Worm (Caenorhabditis elegans) whole organism, midembryonic: ENCODE results near the gene ptr-25.

Experiments used
- T22C8.4 ChIP-seq: fragments of 200-800 bp; sonication (Bioruptor generic); IDR thresholded peaks from 2 replicates; pipeline ENCODE4 v1.3.6; 2022; ENCODE audit warnings: missing genetic modification characterization, missing compliant biosample characterization
- cog-1 ChIP-seq: sonication (generic microtip); optimal IDR thresholded peaks from 2 replicates; lab custom pipeline; 2016; ENCODE audit warnings: missing genetic modification characterization, missing compliant biosample characterization
- flt-1 ChIP-seq: fragments of 200-800 bp; sonication (Bioruptor generic); IDR thresholded peaks from 2 replicates; pipeline ENCODE4 v1.3.6; 2022; ENCODE audit warnings: missing genetic modification characterization, missing compliant biosample characterization
- klf-2 ChIP-seq: fragments of 200-800 bp; sonication (Bioruptor generic); conservative IDR thresholded peaks from 2 replicates; pipeline ENCODE4 v1.3.6; 2022; ENCODE audit warnings: missing genetic modification reagents, missing genetic modification characterization, missing compliant biosample characterization
- med-1 ChIP-seq: sonication (generic microtip); optimal IDR thresholded peaks from 2 replicates; lab custom pipeline; 2017; ENCODE audit warnings: missing genetic modification characterization, mild to moderate bottlenecking, missing compliant biosample characterization, antibody characterized with exemption, missing genetic modification reagents; ENCODE audit not compliant: insufficient read depth
- ref-1 ChIP-seq: fragments of 200-800 bp; sonication (Bioruptor generic); conservative IDR thresholded peaks from 2 replicates; pipeline ENCODE4 v1.3.6; 2022; ENCODE audit warnings: missing genetic modification reagents, missing genetic modification characterization, missing compliant biosample characterization
- tab-1 ChIP-seq: fragments of 200-800 bp; sonication (Bioruptor generic); IDR thresholded peaks from 2 replicates; pipeline ENCODE4 v1.3.6; 2022; ENCODE audit warnings: missing genetic modification characterization, missing compliant biosample characterization
- ztf-23 ChIP-seq: fragments of 200-800 bp; sonication (Bioruptor generic); IDR thresholded peaks from 2 replicates; pipeline ENCODE4 v1.3.6; 2022; ENCODE audit warnings: missing genetic modification reagents, missing genetic modification characterization, missing compliant biosample characterization
- ztf-29 ChIP-seq: fragments of 200-800 bp; sonication (Bioruptor generic); IDR thresholded peaks from 2 replicates; pipeline ENCODE4 v1.3.6; 2022; ENCODE audit warnings: missing genetic modification reagents, missing genetic modification characterization, missing compliant biosample characterization

The ptr-25 gene

DNA sequence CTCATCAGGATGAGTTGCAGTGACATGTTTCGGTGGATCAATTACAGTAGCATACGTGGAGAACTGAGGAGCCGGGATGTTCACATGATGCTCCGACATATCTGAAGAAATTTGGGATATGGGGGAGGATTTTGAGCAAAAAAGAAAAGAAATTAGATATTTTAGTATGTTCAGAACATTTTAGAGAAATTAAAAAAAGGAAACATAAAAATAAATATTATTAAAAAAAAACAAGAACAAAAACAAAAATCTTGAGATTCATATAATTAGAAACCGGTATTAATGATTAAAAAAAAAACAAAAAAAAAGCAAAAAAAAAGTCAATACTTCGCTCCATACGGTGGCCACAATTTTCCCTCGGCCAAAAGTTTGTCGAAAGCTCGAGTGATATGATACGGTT is 15.8 kb downstream of the ptr-25 start, which contains the start of gene rab-33:
TSS of gene rab-33 (minus strand) at position 101 of the 400 bp plus-strand sequence.
- no peak for TF ChIP-seq ztf-23 (GFP tag; lab: Robert Waterston, UW)
- TF ChIP-seq flt-1 (GFP tag; lab: Robert Waterston, UW), result no peak

ce11 chrIII:10505182-10505581 is 17.3 kb downstream of the ptr-25 start, which contains the start of the genes taf-11.3 and urm-1:
TSS of gene taf-11.3 (minus strand) at chrIII:10505250.
TSS of gene urm-1 (plus strand) at chrIII:10505480.
- TF ChIP-seq ztf-29 (GFP tag; lab: Robert Waterston, UW) (no peak), med-1 (GFP tag; lab: Kevin White, UChicago) (no peak), T22C8.4 (GFP tag; lab: Robert Waterston, UW) (no peak), klf-2 (GFP tag; lab: Robert Waterston, UW) (no peak), ztf-23 (GFP tag; lab: Robert Waterston, UW) (no peak), ref-1 (no peak), tab-1 (GFP tag; lab: Robert Waterston, UW) (no peak), cog-1 (no peak), flt-1 (GFP tag; lab: Robert Waterston, UW) (no peak)

ce11 chrIII:10505943-10506698 is 18.2 kb downstream of the ptr-25 start:
- TF ChIP-seq ztf-23 (GFP tag; lab: Robert Waterston, UW) (no peak), ztf-29 (GFP tag; lab: Robert Waterston, UW) (no peak)

DNA sequence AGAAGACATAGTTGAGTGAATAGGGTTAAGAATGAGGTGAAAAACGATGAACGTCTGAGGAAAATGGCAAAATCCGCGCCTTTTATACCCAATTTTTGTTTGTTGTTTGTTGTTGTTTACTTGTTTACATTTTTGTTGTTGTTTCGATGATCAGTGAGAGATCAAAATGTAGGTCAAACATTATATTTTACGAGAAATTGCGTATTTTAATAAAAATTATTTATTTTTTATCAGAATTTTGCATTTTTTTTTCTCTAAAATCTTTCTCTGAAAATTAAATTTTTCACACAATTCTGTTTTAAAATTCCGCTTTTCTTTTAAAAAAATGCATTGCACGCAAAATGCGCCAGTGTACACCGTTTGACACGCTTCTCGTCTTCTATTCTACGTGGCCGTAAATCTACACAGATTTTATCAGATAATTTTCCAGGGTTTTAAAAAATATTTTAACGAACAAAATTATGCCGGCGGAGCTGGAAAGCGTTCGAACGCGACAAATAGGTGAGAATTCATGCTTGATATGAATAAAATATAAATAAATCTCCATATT is 18.9 kb downstream of the ptr-25 start, which contains the start of the genes sip-1 and sly-1:
TSS of gene sip-1 (minus strand) at position 103 of the 550 bp plus-strand sequence.
TSS of gene sly-1 (plus strand) at position 360 of the 550 bp plus-strand sequence.
- no peak for TF ChIP-seq tab-1 (GFP tag; lab: Robert Waterston, UW)
- no peak for TF ChIP-seq ztf-23 (GFP tag; lab: Robert Waterston, UW)
- TF ChIP-seq T22C8.4 (GFP tag; lab: Robert Waterston, UW), result no peak
- no peak for TF ChIP-seq klf-2 (GFP tag; lab: Robert Waterston, UW)
- no peak for TF ChIP-seq cog-1
- no peak for TF ChIP-seq ref-1
- no peak for TF ChIP-seq med-1 (GFP tag; lab: Kevin White, UChicago)
- TF ChIP-seq flt-1 (GFP tag; lab: Robert Waterston, UW), result no peak
- no peak for TF ChIP-seq ztf-29 (GFP tag; lab: Robert Waterston, UW)

DNA sequence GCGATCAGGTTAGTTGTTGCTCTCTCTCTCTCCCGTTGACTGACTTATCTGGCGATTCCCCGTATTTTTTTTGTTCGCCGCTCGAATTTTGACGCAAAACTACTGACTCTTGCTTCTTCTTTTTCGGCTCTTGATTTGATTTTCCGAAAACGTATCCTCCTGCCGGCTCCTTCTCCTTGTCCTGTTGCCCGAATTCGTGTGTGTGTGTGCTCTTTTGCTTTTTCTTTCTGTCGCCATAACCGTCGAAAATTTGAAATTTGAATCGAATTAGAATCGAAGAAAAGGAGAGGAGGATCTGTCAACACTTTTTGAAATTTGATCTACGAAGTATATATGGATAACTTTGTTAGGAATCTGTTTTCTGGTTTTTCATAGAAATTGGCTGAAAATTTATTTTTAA is 24.6 kb downstream of the ptr-25 start:
- no peak for TF ChIP-seq tab-1 (GFP tag; lab: Robert Waterston, UW)

- TF ChIP-seq med-1 (GFP tag; lab: Kevin White, UChicago) (no peak), tab-1 (GFP tag; lab: Robert Waterston, UW) (no peak), flt-1 (GFP tag; lab: Robert Waterston, UW) (no peak), T22C8.4 (GFP tag; lab: Robert Waterston, UW) (no peak), klf-2 (GFP tag; lab: Robert Waterston, UW) (no peak), cog-1 (no peak), ztf-29 (GFP tag; lab: Robert Waterston, UW) (no peak), ztf-23 (GFP tag; lab: Robert Waterston, UW) (no peak), ref-1 (no peak)
Observed at ce11 chrIII:10515751-10516150, 27.8 kb downstream of the ptr-25 start.

- no peak for TF ChIP-seq tab-1 (GFP tag; lab: Robert Waterston, UW)
- no peak for TF ChIP-seq med-1 (GFP tag; lab: Kevin White, UChicago)
- TF ChIP-seq T22C8.4 (GFP tag; lab: Robert Waterston, UW), result no peak
- TF ChIP-seq ztf-23 (GFP tag; lab: Robert Waterston, UW), result no peak
- no peak for TF ChIP-seq ztf-29 (GFP tag; lab: Robert Waterston, UW)
- no peak for TF ChIP-seq ref-1
- no peak for TF ChIP-seq cog-1
- no peak for TF ChIP-seq flt-1 (GFP tag; lab: Robert Waterston, UW)
- no peak for TF ChIP-seq klf-2 (GFP tag; lab: Robert Waterston, UW)
Observed at ce11 chrIII:10518884-10519283, 31.0 kb downstream of the ptr-25 start.

DNA sequence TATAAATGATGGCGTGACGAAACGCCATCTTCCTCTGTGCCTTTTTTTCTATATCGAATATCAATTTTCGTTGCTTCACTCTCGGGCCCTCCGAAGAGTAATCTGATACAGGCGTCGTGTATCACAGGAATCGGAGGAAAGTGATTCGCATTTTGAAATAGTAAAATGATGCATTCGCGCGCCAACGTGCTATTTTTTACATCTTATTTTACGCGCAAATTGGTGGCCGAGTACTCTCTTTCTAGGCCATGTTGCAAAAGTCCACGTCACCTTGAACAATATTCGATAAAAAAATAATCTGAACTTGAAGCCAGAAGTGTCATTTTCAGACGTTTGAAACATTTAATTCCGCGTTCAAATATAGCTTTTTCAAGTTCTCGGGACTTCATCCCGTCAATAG is 31.7 kb downstream of the ptr-25 start:
- TF ChIP-seq ztf-29 (GFP tag; lab: Robert Waterston, UW) (no peak), cog-1 (no peak), T22C8.4 (GFP tag; lab: Robert Waterston, UW) (no peak), ztf-23 (GFP tag; lab: Robert Waterston, UW) (no peak), med-1 (GFP tag; lab: Kevin White, UChicago) (no peak), klf-2 (GFP tag; lab: Robert Waterston, UW) (no peak)

- TF ChIP-seq ref-1 (no peak), flt-1 (GFP tag; lab: Robert Waterston, UW) (no peak), klf-2 (GFP tag; lab: Robert Waterston, UW) (no peak), tab-1 (GFP tag; lab: Robert Waterston, UW) (no peak), ztf-29 (GFP tag; lab: Robert Waterston, UW) (no peak), cog-1 (no peak), med-1 (GFP tag; lab: Kevin White, UChicago) (no peak)
Observed at ce11 chrIII:10520523-10520922, 32.6 kb downstream of the ptr-25 start, which contains the start of gene unc-49. TSS of gene unc-49 (plus strand) at chrIII:10520762.

DNA sequence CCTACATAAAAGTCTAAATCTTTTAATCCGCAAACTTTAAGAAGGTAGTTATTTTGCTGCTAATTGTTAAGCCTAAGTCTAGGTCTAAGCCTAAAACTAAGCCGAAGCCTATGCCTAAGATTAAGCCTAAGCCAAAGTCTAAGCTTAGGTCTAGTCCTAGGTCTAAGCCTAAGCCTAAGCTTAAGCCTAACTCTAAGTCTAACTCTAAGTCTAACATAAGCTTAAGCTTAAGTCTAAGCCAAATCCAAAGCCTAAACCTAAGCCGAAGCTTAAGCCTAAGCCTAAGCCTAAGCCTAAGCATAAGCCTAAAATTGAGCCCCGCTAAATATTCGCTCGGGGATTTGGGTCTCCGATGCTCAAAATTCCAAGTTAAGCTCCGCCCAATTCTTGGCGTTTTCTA is 33.3 kb downstream of the ptr-25 start:
- TF ChIP-seq klf-2 (GFP tag; lab: Robert Waterston, UW), result no peak
- TF ChIP-seq ztf-29 (GFP tag; lab: Robert Waterston, UW), result peak; percentile 14; the same call in 1 of the 2 replicates
